Fruit fly (Drosophila melanogaster): Measurements from ENCODE around the gene meigo.

DNA sequence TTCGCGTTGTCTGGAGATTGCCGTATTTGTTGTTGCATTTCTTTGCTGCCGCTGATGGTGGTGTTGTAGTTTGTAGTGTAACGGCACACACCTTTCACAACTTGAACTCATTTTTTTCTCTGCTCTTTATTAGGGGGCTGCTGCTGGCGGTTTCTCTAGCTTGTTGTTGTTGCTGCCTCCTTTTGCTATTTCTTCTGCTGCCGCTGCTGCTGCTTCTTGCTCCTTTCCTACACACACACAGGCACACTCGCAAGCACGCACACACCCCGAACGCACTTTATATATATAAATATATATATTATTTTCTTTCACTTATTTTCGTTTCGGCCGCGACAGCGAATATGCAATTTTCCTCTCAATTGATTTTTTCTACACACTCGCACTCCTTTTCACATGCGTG is 40.9 kb upstream of the meigo start:
- TF ChIP-seq pad (GFP tag; optimal IDR thresholded peaks at IDR 0.05) (no peak), kay (GFP tag; ENCODE audit: borderline replicate concordance) (no peak), CG7101 (tag; optimal IDR thresholded peaks at IDR 0.05) (no peak), Clk (GFP tag; optimal IDR thresholded peaks at IDR 0.05) (no peak), tj (GFP tag; optimal IDR thresholded peaks at IDR 0.05) (no peak), cic (GFP tag; optimal IDR thresholded peaks at IDR 0.05) (no peak), CG1620 (GFP tag; optimal IDR thresholded peaks at IDR 0.05) (no peak), CG12768 (GFP tag; optimal IDR thresholded peaks at IDR 0.05) (no peak)
